Fruit fly (Drosophila melanogaster) whole organism, embryonic: ENCODE measurements around the gene Acp29AB.

Experiments used
- B-H1 ChIP-seq: fragments of 200-800 bp; sonication (Bioruptor generic); IDR thresholded peaks from 3 replicates; pipeline ENCODE4 v1.3.6; 2022; ENCODE audit warnings: missing biosample characterization, missing genetic modification characterization
- CG12155 ChIP-seq: fragments of 200-800 bp; sonication (Bioruptor generic); optimal IDR thresholded peaks from 3 replicates; lab custom pipeline; 2016; ENCODE audit warnings: missing biosample characterization, missing genetic modification characterization
- CG17186 ChIP-seq: fragments of 200-800 bp; sonication (Bioruptor generic); optimal IDR thresholded peaks from 3 replicates; lab custom pipeline; 2017; ENCODE audit warnings: missing biosample characterization, missing genetic modification reagents, missing genetic modification characterization
- CG18262 ChIP-seq: fragments of 200-800 bp; optimal IDR thresholded peaks from 3 replicates; lab custom pipeline; 2019; ENCODE audit warnings: missing biosample characterization, mild to moderate bottlenecking, missing genetic modification characterization, moderate library complexity
- CG2129 ChIP-seq: fragments of 200-800 bp; sonication (Bioruptor generic); IDR thresholded peaks from 2 replicates; pipeline ENCODE4 v1.3.6; 2022; ENCODE audit warnings: missing biosample characterization, missing genetic modification characterization; ENCODE audit not compliant: partially characterized antibody
- CG4282 ChIP-seq: fragments of 200-800 bp; sonication (Bioruptor generic); optimal IDR thresholded peaks from 2 replicates; lab custom pipeline; 2016; ENCODE audit warnings: missing biosample characterization, missing genetic modification characterization
- Hr39 ChIP-seq: fragments of >200 bp; optimal IDR thresholded peaks from 2 replicates; lab custom pipeline; 2017
- Optix ChIP-seq: fragments of 200-800 bp; sonication (Bioruptor generic); IDR thresholded peaks from 3 replicates; pipeline ENCODE4 v1.3.6; 2022; ENCODE audit warnings: missing biosample characterization, missing genetic modification characterization
- fru ChIP-seq: fragments of >200 bp; optimal IDR thresholded peaks from 2 replicates; lab custom pipeline; 2017
- h ChIP-seq: fragments of >200 bp; optimal IDR thresholded peaks from 2 replicates; lab custom pipeline; 2017
- pan ChIP-seq, 4 experiments: fragments of >200 bp in 3 of 4; fragments of 200-800 bp in 1 of 4; sonication (Bioruptor generic) in 1 of 4; optimal IDR thresholded peaks in 3 of 4; IDR thresholded peaks in 1 of 4; 2 replicates each; pipeline versions ENCODE4 v1.3.6 to Lab custom; 2017 to 2022; ENCODE audit warnings: missing biosample characterization in 2 of 4, missing genetic modification characterization in 2 of 4, mixed read lengths in 1 of 4

- TF ChIP-seq CG17186 (GFP tag; lab: Kevin White, UChicago) (no peak), fru (lab: Kevin White, UChicago) (no peak), Hr39 (lab: Kevin White, UChicago) (no peak), CG18262 (no peak), Optix (GFP tag; lab: Robert Waterston, UW) (no peak), B-H1 (GFP tag; lab: Robert Waterston, UW) (no peak), pan (optimal IDR thresholded peaks at IDR 0.05; lab: Kevin White, UChicago) (no peak), pan (GFP tag; optimal IDR thresholded peaks at IDR 0.05 in 1 of 2, IDR thresholded peaks at IDR 0.05 in 1 of 2) (no peak), CG2129 (GFP tag; lab: Robert Waterston, UW) (no peak), CG4282 (GFP tag; lab: Kevin White, UChicago) (no peak), CG12155 (GFP tag; lab: Kevin White, UChicago) (no peak), h (lab: Kevin White, UChicago) (no peak)
Measured at dm6 chr2L:8425962-8426759, 33.1 kb upstream of the Acp29AB start.
